Worm (Caenorhabditis elegans): Measurements from ENCODE around the gene otub-4.

- TF ChIP-seq nhr-11 (tag; optimal IDR thresholded peaks at IDR 0.05): peak; percentile 18
- TF ChIP-seq ama-1 (optimal IDR thresholded peaks at IDR 0.05): no peak
- peak; percentile 59 for TF ChIP-seq fkh-8 (tag; optimal IDR thresholded peaks at IDR 0.05)
- TF ChIP-seq sptf-1 (tag; optimal IDR thresholded peaks at IDR 0.05): no peak
- no peak for TF ChIP-seq fkh-4 (tag; optimal IDR thresholded peaks at IDR 0.05; ENCODE audit: borderline replicate concordance)
- TF ChIP-seq sox-4 (tag; optimal IDR thresholded peaks at IDR 0.05): no peak
- peak; percentile 94 to 96 for TF ChIP-seq lin-35 (GFP tag; optimal IDR thresholded peaks at IDR 0.05)
- TF ChIP-seq alr-1 (tag; optimal IDR thresholded peaks at IDR 0.05; ENCODE audit: borderline replicate concordance): no peak
- TF ChIP-seq fos-1 (tag; optimal IDR thresholded peaks at IDR 0.05): peak; percentile 58
- no peak for TF ChIP-seq unc-62 (GFP tag; optimal IDR thresholded peaks at IDR 0.05)
- peak; percentile 21 for TF ChIP-seq fkh-10 (GFP tag; optimal IDR thresholded peaks at IDR 0.05)
- peak; percentile 20 for TF ChIP-seq aly-2 (tag; optimal IDR thresholded peaks at IDR 0.05)
- TF ChIP-seq tbx-2 (tag; optimal IDR thresholded peaks at IDR 0.05): peak; percentile 64
- peak; percentile 36 for TF ChIP-seq lir-3 (tag; optimal IDR thresholded peaks at IDR 0.05; ENCODE audit: poor library complexity)
Observed at ce11 chrIV:3385337-3386215, 7.6 kb upstream of the otub-4 start, which contains the start of gene mai-2.

All from whole organism, L1 larva.